Fruit fly (Drosophila melanogaster) whole organism, pupa: ENCODE results near the gene Ten-a.
A peak's percentile ranks its signal among the peaks of the same experiment; 100 is the strongest.

Source experiments
- CG10348 ChIP-seq: fragments of 200-800 bp; sonication (Bioruptor generic); IDR thresholded peaks from 2 replicates; pipeline ENCODE4 v1.3.6; 2022; ENCODE audit warnings: missing biosample characterization, missing genetic modification characterization
- CG12605 ChIP-seq: fragments of 200-800 bp; sonication (Bioruptor generic); IDR thresholded peaks from 2 replicates; pipeline ENCODE4 v1.3.6; 2022; ENCODE audit warnings: missing biosample characterization, missing genetic modification characterization
- CG13204 ChIP-seq: fragments of 200-800 bp; sonication (Bioruptor generic); optimal IDR thresholded peaks from 2 replicates; lab custom pipeline; 2018; ENCODE audit warnings: missing biosample characterization, mild to moderate bottlenecking, missing genetic modification characterization, moderate library complexity
- CG14655 ChIP-seq: fragments of 200-800 bp; sonication (Bioruptor generic); optimal IDR thresholded peaks from 3 replicates; lab custom pipeline; 2017; ENCODE audit warnings: mild to moderate bottlenecking, missing biosample characterization, missing genetic modification reagents, missing genetic modification characterization
- CG15710 ChIP-seq: fragments of 200-800 bp; sonication (Bioruptor generic); optimal IDR thresholded peaks from 2 replicates; lab custom pipeline; 2018; ENCODE audit warnings: missing biosample characterization, mild to moderate bottlenecking, missing genetic modification characterization, moderate library complexity
- CG17806 ChIP-seq: fragments of 200-800 bp; sonication (Bioruptor generic); optimal IDR thresholded peaks from 2 replicates; lab custom pipeline; 2018; ENCODE audit warnings: missing biosample characterization, mild to moderate bottlenecking, missing genetic modification characterization, moderate library complexity
- CG32121 ChIP-seq: fragments of 200-800 bp; sonication (Bioruptor generic); IDR thresholded peaks from 2 replicates; pipeline ENCODE4 v1.3.6; 2022; ENCODE audit warnings: missing biosample characterization, missing genetic modification characterization
- CG34367 ChIP-seq: fragments of 200-800 bp; sonication (Bioruptor generic); optimal IDR thresholded peaks from 2 replicates; lab custom pipeline; 2018; ENCODE audit warnings: missing biosample characterization, mild to moderate bottlenecking, missing genetic modification characterization
- CG4496 ChIP-seq: fragments of 200-800 bp; sonication (Bioruptor generic); IDR thresholded peaks from 3 replicates; pipeline ENCODE4 v1.3.6; 2022; ENCODE audit warnings: missing biosample characterization, missing genetic modification characterization
- CG8159 ChIP-seq: fragments of 200-800 bp; sonication (Bioruptor generic); optimal IDR thresholded peaks from 3 replicates; lab custom pipeline; 2018; ENCODE audit warnings: missing biosample characterization, mild to moderate bottlenecking, missing genetic modification characterization, moderate library complexity
- CG8301 ChIP-seq: fragments of 200-800 bp; sonication (Bioruptor generic); optimal IDR thresholded peaks from 2 replicates; lab custom pipeline; 2018; ENCODE audit warnings: missing biosample characterization, mild to moderate bottlenecking, missing genetic modification characterization
- CG9948 ChIP-seq: fragments of 200-800 bp; sonication (Bioruptor generic); optimal IDR thresholded peaks from 2 replicates; lab custom pipeline; 2018; ENCODE audit warnings: missing biosample characterization, mild to moderate bottlenecking, missing genetic modification characterization, moderate library complexity
- D1 ChIP-seq: fragments of 200-800 bp; sonication (Bioruptor generic); optimal IDR thresholded peaks from 2 replicates; lab custom pipeline; 2018; ENCODE audit warnings: missing biosample characterization, mild to moderate bottlenecking, missing genetic modification characterization, moderate library complexity
- EcR ChIP-seq: fragments of 200-800 bp; sonication (Bioruptor generic); optimal IDR thresholded peaks from 3 replicates; lab custom pipeline; 2019; ENCODE audit warnings: missing biosample characterization, missing genetic modification characterization, mild to moderate bottlenecking, moderate library complexity, missing genetic modification reagents
- Ets98B ChIP-seq: fragments of 200-800 bp; sonication (Bioruptor generic); IDR thresholded peaks from 2 replicates; pipeline ENCODE4 v1.3.6; 2022; ENCODE audit warnings: missing biosample characterization, missing genetic modification characterization
- Pif1A ChIP-seq: fragments of 200-800 bp; sonication (Bioruptor generic); optimal IDR thresholded peaks from 3 replicates; lab custom pipeline; 2016; ENCODE audit warnings: missing biosample characterization, missing genetic modification characterization
- Pif1B ChIP-seq: fragments of 200-800 bp; sonication (Bioruptor generic); optimal IDR thresholded peaks from 3 replicates; lab custom pipeline; 2016; ENCODE audit warnings: missing biosample characterization, missing genetic modification characterization
- Snoo ChIP-seq: fragments of 200-800 bp; sonication (Bioruptor generic); optimal IDR thresholded peaks from 3 replicates; lab custom pipeline; 2017; ENCODE audit warnings: missing biosample characterization, mild to moderate bottlenecking, missing genetic modification characterization, inconsistent platforms
- fd96Ca ChIP-seq: fragments of 200-800 bp; sonication (Bioruptor generic); IDR thresholded peaks from 3 replicates; pipeline ENCODE4 v1.3.6; 2022; ENCODE audit warnings: missing biosample characterization, missing genetic modification characterization
- gl ChIP-seq: fragments of 200-800 bp; sonication (Bioruptor generic); optimal IDR thresholded peaks from 2 replicates; lab custom pipeline; 2018; ENCODE audit warnings: missing biosample characterization, mild to moderate bottlenecking, missing genetic modification characterization
- rn ChIP-seq: fragments of 200-800 bp; sonication (Bioruptor generic); IDR thresholded peaks from 2 replicates; pipeline ENCODE4 v1.3.6; 2022; ENCODE audit warnings: missing biosample characterization, missing genetic modification characterization

Ten-a gene

DNA sequence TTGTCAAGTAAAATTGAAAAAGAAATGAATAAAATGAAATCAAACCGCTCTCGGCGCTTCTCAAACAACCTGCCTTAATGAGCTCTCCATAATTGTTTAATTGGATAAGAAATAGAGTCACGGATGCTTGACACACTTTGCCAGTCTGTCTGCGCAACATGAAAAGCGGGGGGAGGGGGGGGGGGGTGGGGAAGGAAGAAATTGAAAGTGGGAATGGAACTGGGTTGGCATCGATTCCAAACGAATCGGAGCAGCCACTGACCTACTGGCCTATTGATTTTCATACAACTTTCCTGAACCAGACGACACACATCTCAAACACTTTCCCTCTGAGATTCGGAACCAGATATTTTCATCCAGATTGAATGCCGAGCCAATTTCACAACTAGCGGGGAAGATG, 63.4 kb downstream of the Ten-a start, which contains the start of gene CG2750:
TSS of gene CG2750 (plus strand) at position 301 of the 400 bp plus-strand sequence.
- TF ChIP-seq CG8301 (tag; lab: Kevin White, UChicago) (no peak), CG15710 (tag; lab: Kevin White, UChicago) (no peak), CG8159 (tag; lab: Kevin White, UChicago) (no peak), fd96Ca (GFP tag; lab: Robert Waterston, UW) (no peak), CG17806 (tag; lab: Kevin White, UChicago) (no peak), rn (GFP tag; lab: Robert Waterston, UW) (no peak), Pif1A (GFP tag; lab: Kevin White, UChicago) (no peak), Snoo (tag; lab: Kevin White, UChicago) (no peak), Ets98B (GFP tag; lab: Robert Waterston, UW) (no peak), CG13204 (GFP tag; lab: Kevin White, UChicago) (no peak), CG32121 (GFP tag; lab: Robert Waterston, UW) (no peak), CG34367 (no peak), CG4496 (no peak)

DNA sequence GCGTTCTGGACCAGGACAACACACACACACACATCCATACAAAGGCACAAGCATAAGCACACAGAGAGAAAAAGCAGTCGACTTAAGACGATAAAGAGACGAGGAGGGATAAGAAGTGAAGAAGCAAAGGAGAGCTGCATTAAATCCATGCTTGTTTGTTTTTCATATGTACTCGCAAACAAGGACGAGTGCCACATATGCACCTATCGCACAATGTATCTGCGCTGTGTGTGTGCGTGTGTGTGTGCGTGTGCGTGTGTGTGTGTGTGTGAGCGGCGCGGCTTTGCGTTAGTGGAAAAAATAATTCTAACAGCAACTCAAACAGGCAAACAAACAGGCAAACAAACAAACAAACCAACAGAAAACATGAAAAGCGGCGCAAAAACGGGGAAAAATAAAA, 75.9 kb downstream of the Ten-a start:
- no peak for TF ChIP-seq rn (GFP tag; lab: Robert Waterston, UW)
- no peak for TF ChIP-seq CG8301 (tag; lab: Kevin White, UChicago)
- no peak for TF ChIP-seq gl (tag; lab: Kevin White, UChicago)
- no peak for TF ChIP-seq Ets98B (GFP tag; lab: Robert Waterston, UW)
- no peak for TF ChIP-seq Snoo (tag; lab: Kevin White, UChicago)
- TF ChIP-seq CG8159 (tag; lab: Kevin White, UChicago): no peak

DNA sequence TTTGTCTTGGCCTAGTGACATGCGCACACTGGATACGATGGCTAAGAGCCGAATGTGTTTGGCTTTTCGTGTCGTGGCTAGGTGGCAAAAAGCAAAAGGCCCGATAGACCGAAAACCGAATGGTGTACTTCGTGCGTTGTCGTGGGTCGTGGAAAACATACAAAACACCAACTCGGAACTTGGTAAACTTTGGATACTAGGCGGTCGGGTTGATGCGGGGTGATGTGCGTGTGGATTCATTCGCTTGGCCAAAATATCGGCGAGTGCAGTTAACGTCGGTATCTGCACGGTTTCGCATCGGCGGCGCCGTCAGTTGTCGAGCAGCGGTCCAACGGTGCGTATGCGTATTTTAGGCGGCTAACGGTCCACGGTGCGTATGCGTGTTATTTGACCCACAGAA, 84.5 kb downstream of the Ten-a start:
- TF ChIP-seq Pif1A (GFP tag; lab: Kevin White, UChicago) (no peak), CG4496 (no peak), CG13204 (GFP tag; lab: Kevin White, UChicago) (no peak), rn (GFP tag; lab: Robert Waterston, UW) (no peak), CG8159 (tag; lab: Kevin White, UChicago) (no peak)
- TF ChIP-seq, all 21 proteins: peak for 0

DNA sequence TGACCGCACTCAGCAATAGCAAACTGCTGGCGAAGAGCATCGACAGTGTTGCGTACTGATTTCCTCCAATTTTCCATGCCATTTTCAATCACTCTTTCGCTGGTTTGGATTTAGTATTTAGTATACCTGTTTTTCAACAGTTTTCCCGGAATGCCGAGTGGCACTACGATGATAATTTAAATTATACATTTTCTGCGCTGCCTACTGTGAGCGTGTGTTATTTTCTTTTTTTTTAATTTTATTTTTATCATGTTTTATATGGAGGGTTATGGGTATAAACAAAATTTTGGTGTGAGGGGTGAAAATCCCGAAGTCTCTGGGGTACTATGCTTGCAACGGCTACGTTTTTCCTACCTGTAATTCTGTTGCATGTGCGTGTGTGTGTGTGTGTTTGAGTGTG, 135.0 kb downstream of the Ten-a start, which contains the start of gene CG1924:
TSS of gene CG1924 (minus strand) at position 101 of the 400 bp plus-strand sequence.
- TF ChIP-seq EcR (GFP tag; lab: Kevin White, UChicago) (no peak), CG8159 (tag; lab: Kevin White, UChicago) (no peak), Pif1A (GFP tag; lab: Kevin White, UChicago) (no peak), CG13204 (GFP tag; lab: Kevin White, UChicago) (no peak), CG8301 (tag; lab: Kevin White, UChicago) (no peak), CG4496 (no peak), CG12605 (GFP tag; lab: Robert Waterston, UW) (no peak), gl (tag; lab: Kevin White, UChicago) (no peak), Snoo (tag; lab: Kevin White, UChicago) (no peak), Pif1B (GFP tag; lab: Kevin White, UChicago) (no peak), CG15710 (tag; lab: Kevin White, UChicago) (no peak), D1 (tag; lab: Kevin White, UChicago) (no peak), CG10348 (no peak), Ets98B (GFP tag; lab: Robert Waterston, UW) (no peak), CG34367 (no peak), CG9948 (no peak), CG17806 (tag; lab: Kevin White, UChicago) (no peak), rn (GFP tag; lab: Robert Waterston, UW) (no peak), CG14655 (no peak), fd96Ca (GFP tag; lab: Robert Waterston, UW) (no peak)

DNA sequence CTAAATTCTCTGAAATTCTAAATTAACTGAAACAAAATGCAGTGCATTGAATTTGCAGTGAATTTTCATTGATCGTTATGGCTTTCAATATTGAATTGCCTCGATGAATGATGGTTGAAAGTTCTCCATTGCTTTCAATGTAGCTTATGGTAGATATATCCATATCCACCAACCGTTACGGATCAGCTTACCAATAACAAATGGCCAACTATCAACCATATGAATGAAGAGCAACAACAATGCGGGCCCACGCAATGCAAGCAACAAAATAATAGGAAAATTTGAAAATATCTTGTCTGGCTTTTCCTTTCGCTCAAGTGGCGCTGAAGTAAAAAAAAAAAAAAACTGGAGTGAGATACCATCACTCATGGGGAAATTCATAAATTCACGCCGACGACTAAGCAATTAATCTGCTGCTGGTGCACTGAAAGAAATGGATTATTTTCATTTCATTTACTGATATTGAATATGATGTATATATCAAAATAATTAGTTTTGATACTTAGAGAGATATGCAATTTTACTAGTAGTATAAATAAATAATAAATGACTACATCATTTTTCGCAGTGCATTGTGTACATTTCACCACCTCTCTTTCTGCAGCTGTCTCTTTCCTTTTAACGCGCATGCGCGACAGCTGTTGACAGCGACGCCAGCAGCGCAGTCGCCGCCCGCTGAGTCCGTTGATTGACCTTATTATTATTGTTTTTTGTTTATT, 158.6 kb downstream of the Ten-a start:
- TF ChIP-seq CG9948: peak; percentile 22
- TF ChIP-seq D1 (tag; lab: Kevin White, UChicago): no peak
- peak; percentile 68 for TF ChIP-seq Ets98B (GFP tag; lab: Robert Waterston, UW)
- peak; percentile 76; the same call in 2 of the 3 replicates for TF ChIP-seq CG4496
- TF ChIP-seq Pif1B (GFP tag; lab: Kevin White, UChicago): peak; percentile 20
- TF ChIP-seq rn (GFP tag; lab: Robert Waterston, UW): 0 out of 2 replicates have a peak, but pooled peaks have one; percentile 22
- TF ChIP-seq CG32121 (GFP tag; lab: Robert Waterston, UW): peak; percentile 49; the same call in 1 of the 2 replicates
- no peak for TF ChIP-seq gl (tag; lab: Kevin White, UChicago)
- peak; percentile 45 for TF ChIP-seq CG8301 (tag; lab: Kevin White, UChicago)
- TF ChIP-seq CG12605 (GFP tag; lab: Robert Waterston, UW): no peak
- TF ChIP-seq CG10348: no peak
- peak; percentile 60 for TF ChIP-seq CG14655
- no peak for TF ChIP-seq CG13204 (GFP tag; lab: Kevin White, UChicago)
- peak; percentile 31 for TF ChIP-seq Pif1A (GFP tag; lab: Kevin White, UChicago)
- peak; percentile 17 for TF ChIP-seq CG34367
- peak; percentile 55 for TF ChIP-seq CG8159 (tag; lab: Kevin White, UChicago)
- peak; percentile 34 for TF ChIP-seq Snoo (tag; lab: Kevin White, UChicago)
- TF ChIP-seq EcR (GFP tag; lab: Kevin White, UChicago): peak; percentile 3
- peak; percentile 56 for TF ChIP-seq CG15710 (tag; lab: Kevin White, UChicago)
- TF ChIP-seq fd96Ca (GFP tag; lab: Robert Waterston, UW): peak; percentile 68; the same call in 1 of the 3 replicates
- peak; percentile 39 for TF ChIP-seq CG17806 (tag; lab: Kevin White, UChicago)
